Worm (Caenorhabditis elegans): ENCODE data around the gene F14H3.5.

DNA sequence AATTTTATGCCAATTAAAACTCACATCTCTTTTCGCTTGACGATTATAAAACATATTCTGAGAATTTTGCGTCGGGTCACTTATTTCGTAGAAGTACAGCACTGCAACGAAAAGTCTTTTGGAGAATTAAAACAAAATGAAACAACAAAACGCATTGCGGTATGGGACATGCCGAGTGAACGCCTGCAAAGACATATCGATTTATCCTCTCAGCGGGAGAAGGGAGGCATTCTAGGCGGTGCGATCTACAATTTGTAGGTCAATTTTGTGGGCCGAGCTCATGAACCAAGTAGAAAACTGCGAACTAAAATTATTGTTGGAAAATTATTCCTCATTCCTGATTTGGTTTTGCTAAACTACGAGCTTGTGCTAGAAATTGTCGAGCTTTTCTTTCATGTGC lies 3.5 kb downstream of the F14H3.5 start, which contains the start of gene F14H3.3:
- TF ChIP-seq tbx-2 (tag; optimal IDR thresholded peaks at IDR 0.05), result no peak
- TF ChIP-seq nhr-11 (tag; optimal IDR thresholded peaks at IDR 0.05), result no peak
- no peak for TF ChIP-seq hlh-13 (GFP tag; optimal IDR thresholded peaks at IDR 0.05)
- no peak for TF ChIP-seq ceh-45 (GFP tag; IDR thresholded peaks at IDR 0.05)
- TF ChIP-seq F13H6.1 (tag; optimal IDR thresholded peaks at IDR 0.05), result no peak
- TF ChIP-seq ceh-2 (tag; optimal IDR thresholded peaks at IDR 0.05), result no peak
- TF ChIP-seq hlh-30 (tag; optimal IDR thresholded peaks at IDR 0.05; ENCODE audit: insufficient read depth), result no peak
- TF ChIP-seq ceh-9 (tag; optimal IDR thresholded peaks at IDR 0.05), result no peak
- TF ChIP-seq unc-42 (tag; optimal IDR thresholded peaks at IDR 0.05), result no peak
- TF ChIP-seq elt-2 (tag; optimal IDR thresholded peaks at IDR 0.05), result no peak
- TF ChIP-seq fax-1 (tag; optimal IDR thresholded peaks at IDR 0.05), result no peak
